Fruit fly (Drosophila melanogaster): ENCODE results near the gene CG9109.
A peak's percentile ranks its signal among the peaks of the same experiment; 100 is the strongest.

Gene CG9109

dm6 chr2L:6082157-6082645 is 48.0 kb upstream of the CG9109 start, which contains the start of gene Kr-h1 (continued):
- TF ChIP-seq exex (tag; optimal IDR thresholded peaks at IDR 0.05) (peak; percentile 68), Nf-YC (tag; optimal IDR thresholded peaks at IDR 0.05) (no peak), CG12769 (tag; optimal IDR thresholded peaks at IDR 0.05) (peak; percentile 11), mld (GFP tag; IDR thresholded peaks at IDR 0.05; ENCODE audit: partially characterized antibody) (no peak), cg (GFP tag; optimal IDR thresholded peaks at IDR 0.05) (peak; percentile 67), gsb (GFP tag; IDR thresholded peaks at IDR 0.05) (no peak), Atf6 (GFP tag; IDR thresholded peaks at IDR 0.05) (no peak), CG15696 (tag; optimal IDR thresholded peaks at IDR 0.05) (no peak), Usf (GFP tag; optimal IDR thresholded peaks at IDR 0.05) (no peak), dmrt99B (tag; optimal IDR thresholded peaks at IDR 0.05) (no peak), CG7372 (GFP tag; IDR thresholded peaks at IDR 0.05) (no peak), cas (GFP tag; IDR thresholded peaks at IDR 0.05) (no peak), CG4617 (GFP tag; optimal IDR thresholded peaks at IDR 0.05; ENCODE audit: borderline replicate concordance) (no peak), MESR4 (GFP tag; optimal IDR thresholded peaks at IDR 0.05) (no peak), sd (tag; optimal IDR thresholded peaks at IDR 0.05) (peak; percentile 65), jing (GFP tag; optimal IDR thresholded peaks at IDR 0.05) (no peak), run (tag; optimal IDR thresholded peaks at IDR 0.05) (no peak), gfzf (GFP tag; optimal IDR thresholded peaks at IDR 0.05) (no peak), sima (GFP tag; optimal IDR thresholded peaks at IDR 0.05) (no peak), Rfx (GFP tag; IDR thresholded peaks at IDR 0.05) (0 out of 2 replicates have a peak, but pooled peaks have one; percentile 17), HHEX (GFP tag; optimal IDR thresholded peaks at IDR 0.05) (no peak), CG30431 (GFP tag; optimal IDR thresholded peaks at IDR 0.05) (no peak), CG2120 (GFP tag; optimal IDR thresholded peaks at IDR 0.05) (no peak), tll (GFP tag; optimal IDR thresholded peaks at IDR 0.05) (no peak), B-H1 (GFP tag; IDR thresholded peaks at IDR 0.05) (no peak), ac (GFP tag; optimal IDR thresholded peaks at IDR 0.05) (no peak), luna (GFP tag; optimal IDR thresholded peaks at IDR 0.05) (no peak), ken (GFP tag; IDR thresholded peaks at IDR 0.05) (no peak), Bteb2 (GFP tag; optimal IDR thresholded peaks at IDR 0.05) (no peak), CG31441 (GFP tag; IDR thresholded peaks at IDR 0.05) (no peak), zfh1 (GFP tag; IDR thresholded peaks at IDR 0.05) (no peak; the same call in 2 of the 3 replicates), HLHmδ (GFP tag; optimal IDR thresholded peaks at IDR 0.05) (no peak), Dref (GFP tag; IDR thresholded peaks at IDR 0.05) (no peak), p53 (GFP tag; optimal IDR thresholded peaks at IDR 0.05) (no peak), CG10565 (GFP tag; optimal IDR thresholded peaks at IDR 0.05) (no peak), CG12744 (GFP tag; optimal IDR thresholded peaks at IDR 0.05) (no peak), CG4707 (GFP tag; optimal IDR thresholded peaks at IDR 0.05) (no peak), CG1832 (GFP tag; optimal IDR thresholded peaks at IDR 0.05) (no peak), CG34224 (GFP tag; IDR thresholded peaks at IDR 0.05; ENCODE audit: partially characterized antibody) (peak; percentile 39; the same call in 1 of the 3 replicates), Lim3 (GFP tag; IDR thresholded peaks at IDR 0.05) (no peak), ci (GFP tag; IDR thresholded peaks at IDR 0.05) (no peak), CG12155 (GFP tag; optimal IDR thresholded peaks at IDR 0.05) (peak; percentile 72), Bdp1 (GFP tag; optimal IDR thresholded peaks at IDR 0.05) (no peak), sqz (GFP tag; optimal IDR thresholded peaks at IDR 0.05) (no peak), CG12236 (GFP tag; optimal IDR thresholded peaks at IDR 0.05) (no peak), CG3995 (GFP tag; optimal IDR thresholded peaks at IDR 0.05) (no peak), Hr51 (GFP tag; optimal IDR thresholded peaks at IDR 0.05) (no peak), bowl (GFP tag; IDR thresholded peaks at IDR 0.05) (no peak), abd-A (tag; optimal IDR thresholded peaks at IDR 0.05) (peak; percentile 6), wdn (GFP tag; IDR thresholded peaks at IDR 0.05) (no peak), CG9609 (GFP tag; optimal IDR thresholded peaks at IDR 0.05) (no peak)
